Worm (Caenorhabditis elegans): ENCODE results near the gene C01G10.14.

DNA sequence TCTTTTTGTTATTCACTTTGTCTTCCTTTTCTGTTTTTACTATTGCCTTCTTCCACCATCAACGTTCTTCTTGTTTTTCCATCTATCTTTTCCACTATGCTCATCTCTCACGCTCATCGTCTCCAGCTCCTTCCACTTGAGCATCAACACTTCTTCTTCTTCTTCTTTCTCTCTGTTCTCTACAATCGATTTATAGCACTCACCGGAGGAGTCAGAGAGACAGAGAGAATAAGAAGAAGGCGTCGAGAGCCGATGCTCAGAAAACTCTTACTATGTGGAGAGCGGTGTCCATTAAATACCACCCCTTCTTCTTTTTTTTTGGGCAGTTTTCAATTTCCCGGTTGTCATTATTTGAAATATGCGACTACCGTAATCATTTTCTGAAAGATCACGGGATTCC, 30.8 kb downstream of the C01G10.14 start:
- TF ChIP-seq ama-1 (optimal IDR thresholded peaks at IDR 0.05): no peak
- no peak for TF ChIP-seq scrt-1 (GFP tag; IDR thresholded peaks at IDR 0.05)
- TF ChIP-seq hmbx-1 (tag; optimal IDR thresholded peaks at IDR 0.05): no peak
- no peak for TF ChIP-seq F13C5.2 (tag; optimal IDR thresholded peaks at IDR 0.05)
- no peak for TF ChIP-seq hnd-1 (tag; optimal IDR thresholded peaks at IDR 0.05)
- TF ChIP-seq ceh-13 (GFP tag; optimal IDR thresholded peaks at IDR 0.05): no peak
- no peak for TF ChIP-seq sea-1 (GFP tag; conservative IDR thresholded peaks at IDR 0.05)
- TF ChIP-seq aly-1 (tag; optimal IDR thresholded peaks at IDR 0.05): no peak
- TF ChIP-seq flt-1 (GFP tag; IDR thresholded peaks at IDR 0.05): no peak
- TF ChIP-seq tbx-11 (GFP tag; IDR thresholded peaks at IDR 0.05): no peak
- TF ChIP-seq B0310.2 (tag; optimal IDR thresholded peaks at IDR 0.05): no peak
- no peak for TF ChIP-seq pes-1 (GFP tag; IDR thresholded peaks at IDR 0.05)
